Worm (Caenorhabditis elegans) whole organism, L1 larva: Measurements from ENCODE around the gene F01F1.3.

Experiments used
- C34B4.2 ChIP-seq: sonication (generic microtip); optimal IDR thresholded peaks from 2 replicates; lab custom pipeline; 2017; ENCODE audit warnings: mild to moderate bottlenecking, missing genetic modification characterization, missing compliant biosample characterization
- Y116A8C.19 ChIP-seq: sonication (generic microtip); optimal IDR thresholded peaks from 2 replicates; lab custom pipeline; 2016; ENCODE audit warnings: missing compliant biosample characterization, missing genetic modification characterization, borderline replicate concordance
- ceh-82 ChIP-seq, 3 experiments: fragments of 150-350 bp in 1 of 3; sonication (generic microtip) in 2 of 3; optimal IDR thresholded peaks; 2 replicates each; lab custom pipeline; 2014 to 2017; ENCODE audit warnings: missing biosample characterization in 3 of 3, missing genetic modification characterization in 3 of 3
- ces-1 ChIP-seq: fragments of 150-350 bp; optimal IDR thresholded peaks from 2 replicates; lab custom pipeline; 2014; ENCODE audit warnings: missing biosample characterization, missing genetic modification reagents, missing genetic modification characterization
- dpl-1 ChIP-seq, 3 experiments: fragments of 150-350 bp in 2 of 3; sonication (generic microtip) in 1 of 3; optimal IDR thresholded peaks; 2 replicates each; lab custom pipeline; 2014 to 2017; ENCODE audit warnings: missing biosample characterization in 3 of 3, missing genetic modification characterization in 3 of 3, missing genetic modification reagents in 3 of 3
- dsc-1 ChIP-seq: sonication (generic microtip); optimal IDR thresholded peaks from 2 replicates; lab custom pipeline; 2016; ENCODE audit warnings: mild to moderate bottlenecking, missing genetic modification characterization, missing compliant biosample characterization
- efl-1 ChIP-seq, 4 experiments: fragments of 150-350 bp; optimal IDR thresholded peaks in 3 of 4; peaks in 1 of 4; 1 replicate in 1 of 4; 2 replicates in 3 of 4; lab custom pipeline; 2014; ENCODE audit warnings: missing biosample characterization in 2 of 4, missing genetic modification characterization in 2 of 4, missing genetic modification reagents in 2 of 4
- elt-2 ChIP-seq: sonication (generic microtip); optimal IDR thresholded peaks from 2 replicates; lab custom pipeline; 2016; ENCODE audit warnings: missing genetic modification characterization, mild to moderate bottlenecking, inconsistent platforms, missing compliant biosample characterization, missing genetic modification reagents
- elt-3 ChIP-seq, 6 experiments: fragments of 150-350 bp in 1 of 6; sonication (generic microtip); optimal IDR thresholded peaks; 2 replicates each; lab custom pipeline; 2017 to 2018; ENCODE audit warnings: missing biosample characterization in 6 of 6, missing genetic modification characterization in 6 of 6, inconsistent platforms in 1 of 6
- ets-5 ChIP-seq: fragments of 200-800 bp; sonication (Bioruptor generic); IDR thresholded peaks from 2 replicates; pipeline ENCODE4 v1.3.6; 2022; ENCODE audit warnings: missing genetic modification characterization, missing compliant biosample characterization
- fkh-10 ChIP-seq: sonication (generic microtip); optimal IDR thresholded peaks from 2 replicates; lab custom pipeline; 2017; ENCODE audit warnings: missing biosample characterization, missing genetic modification reagents, missing genetic modification characterization
- fkh-8 ChIP-seq: sonication (generic microtip); optimal IDR thresholded peaks from 2 replicates; lab custom pipeline; 2016; ENCODE audit warnings: mild to moderate bottlenecking, missing genetic modification characterization, missing compliant biosample characterization
- fos-1 ChIP-seq: fragments of 150-350 bp; optimal IDR thresholded peaks from 2 replicates; lab custom pipeline; 2014; ENCODE audit warnings: missing biosample characterization, missing genetic modification characterization
- hlh-17 ChIP-seq: fragments of 200-800 bp; sonication (Bioruptor generic); optimal IDR thresholded peaks from 2 replicates; lab custom pipeline; 2018; ENCODE audit warnings: missing genetic modification characterization, mild to moderate bottlenecking, missing compliant biosample characterization, moderate library complexity, borderline replicate concordance
- lin-14 ChIP-seq: fragments of 200-800 bp; sonication (Bioruptor generic); optimal IDR thresholded peaks from 2 replicates; lab custom pipeline; 2018; ENCODE audit warnings: mild to moderate bottlenecking, missing genetic modification characterization, moderate library complexity, missing compliant biosample characterization
- lin-35 ChIP-seq, 2 experiments: fragments of 150-350 bp; optimal IDR thresholded peaks; 2 replicates each; lab custom pipeline; 2014; ENCODE audit warnings: missing biosample characterization in 2 of 2, missing genetic modification characterization in 2 of 2, missing genetic modification reagents in 2 of 2
- lin-39 ChIP-seq: fragments of 150-350 bp; optimal IDR thresholded peaks from 2 replicates; lab custom pipeline; 2014; ENCODE audit warnings: missing biosample characterization, missing genetic modification reagents, missing genetic modification characterization
- lir-3 ChIP-seq: sonication (generic microtip); optimal IDR thresholded peaks from 2 replicates; lab custom pipeline; 2016; ENCODE audit warnings: mild to moderate bottlenecking, missing genetic modification characterization, moderate library complexity, missing compliant biosample characterization; ENCODE audit not compliant: poor library complexity
- lsy-2 ChIP-seq, 2 experiments: fragments of 150-350 bp; optimal IDR thresholded peaks; 2 replicates each; lab custom pipeline; 2014; ENCODE audit warnings: missing biosample characterization in 2 of 2, missing genetic modification characterization in 2 of 2
- nhr-12 ChIP-seq: sonication (generic microtip); optimal IDR thresholded peaks from 2 replicates; lab custom pipeline; 2017; ENCODE audit warnings: missing biosample characterization, missing genetic modification characterization
- nhr-237 ChIP-seq: fragments of 150-350 bp; optimal IDR thresholded peaks from 2 replicates; lab custom pipeline; 2014; ENCODE audit warnings: missing biosample characterization, missing genetic modification characterization
- nhr-71 ChIP-seq: sonication (generic microtip); optimal IDR thresholded peaks from 2 replicates; lab custom pipeline; 2016; ENCODE audit warnings: mild to moderate bottlenecking, missing genetic modification characterization, moderate library complexity, missing compliant biosample characterization
- nhr-76 ChIP-seq: sonication (generic microtip); optimal IDR thresholded peaks from 2 replicates; lab custom pipeline; 2017; ENCODE audit warnings: missing biosample characterization, missing genetic modification characterization
- nhr-77 ChIP-seq: fragments of 150-350 bp; optimal IDR thresholded peaks from 2 replicates; lab custom pipeline; 2014; ENCODE audit warnings: missing biosample characterization, missing genetic modification characterization
- nhr-84 ChIP-seq: sonication (generic microtip); optimal IDR thresholded peaks from 2 replicates; lab custom pipeline; 2017; ENCODE audit warnings: missing biosample characterization, missing genetic modification characterization
- nhr-85 ChIP-seq: sonication (generic microtip); peaks from one replicate; lab custom pipeline; 2016; ENCODE audit warnings: missing genetic modification characterization, inconsistent platforms, missing compliant biosample characterization
- pax-3 ChIP-seq: fragments of 200-800 bp; sonication (Bioruptor generic); optimal IDR thresholded peaks from 2 replicates; lab custom pipeline; 2018; ENCODE audit warnings: mild to moderate bottlenecking, missing genetic modification characterization, moderate library complexity, missing compliant biosample characterization
- skn-1 ChIP-seq: fragments of 150-350 bp; optimal IDR thresholded peaks from 2 replicates; lab custom pipeline; 2014; ENCODE audit warnings: missing biosample characterization, missing genetic modification characterization
- sox-4 ChIP-seq: sonication (generic microtip); optimal IDR thresholded peaks from 2 replicates; lab custom pipeline; 2016; ENCODE audit warnings: missing genetic modification characterization, missing compliant biosample characterization
- sptf-1 ChIP-seq: fragments of 150-350 bp; optimal IDR thresholded peaks from 2 replicates; lab custom pipeline; 2014; ENCODE audit warnings: missing biosample characterization, missing genetic modification characterization
- sup-37 ChIP-seq: fragments of 200-800 bp; sonication (Bioruptor generic); optimal IDR thresholded peaks from 2 replicates; lab custom pipeline; 2018; ENCODE audit warnings: mild to moderate bottlenecking, missing genetic modification characterization, missing compliant biosample characterization
- swsn-7 ChIP-seq: sonication (generic microtip); optimal IDR thresholded peaks from 2 replicates; lab custom pipeline; 2016; ENCODE audit warnings: missing genetic modification characterization, missing compliant biosample characterization
- unc-62 ChIP-seq: fragments of 150-350 bp; optimal IDR thresholded peaks from 2 replicates; lab custom pipeline; 2014; ENCODE audit warnings: missing biosample characterization, missing genetic modification reagents, missing genetic modification characterization
- unc-98 ChIP-seq: fragments of 200-800 bp; sonication (Bioruptor generic); IDR thresholded peaks from 2 replicates; pipeline ENCODE4 v1.3.6; 2022; ENCODE audit warnings: missing genetic modification characterization, missing compliant biosample characterization
- vab-15 ChIP-seq: sonication (generic microtip); optimal IDR thresholded peaks from 2 replicates; lab custom pipeline; 2017; ENCODE audit warnings: missing genotype, mild to moderate bottlenecking, missing genetic modification characterization, missing compliant biosample characterization
- ztf-11 ChIP-seq, 2 experiments: sonication (generic microtip); optimal IDR thresholded peaks; 2 replicates each; lab custom pipeline; 2016 to 2017; ENCODE audit warnings: missing genetic modification characterization in 2 of 2, missing biosample characterization in 1 of 2, missing compliant biosample characterization in 1 of 2
- ztf-4 ChIP-seq: fragments of 150-350 bp; optimal IDR thresholded peaks from 2 replicates; lab custom pipeline; 2014; ENCODE audit warnings: missing biosample characterization, missing genetic modification characterization

F01F1.3 gene

ce11 chrIII:5874263-5874662 lies 2.5 kb downstream of the F01F1.3 start (continued):
- TF ChIP-seq ztf-11 (tag; optimal IDR thresholded peaks at IDR 0.05; lab: Kevin White, UChicago) (no peak), fos-1 (tag; lab: Kevin White, UChicago) (no peak), nhr-84 (tag; lab: Kevin White, UChicago) (no peak), lsy-2 (tag; optimal IDR thresholded peaks at IDR 0.05; lab: Kevin White, UChicago) (peak in 1 of 2 experiments; percentile 24), dpl-1 (GFP tag; optimal IDR thresholded peaks at IDR 0.05; lab: Kevin White, UChicago) (peak in 1 of 3 experiments; percentile 31), C34B4.2 (tag; lab: Kevin White, UChicago) (no peak), lin-39 (no peak), ztf-4 (tag; lab: Kevin White, UChicago) (peak; percentile 54), nhr-85 (tag; lab: Kevin White, UChicago) (peak; percentile 86), unc-98 (GFP tag; lab: Robert Waterston, UW) (no peak), nhr-76 (tag; lab: Kevin White, UChicago) (no peak), ets-5 (GFP tag; lab: Robert Waterston, UW) (no peak), swsn-7 (tag; lab: Kevin White, UChicago) (peak; percentile 11), nhr-12 (tag; lab: Kevin White, UChicago) (no peak), sox-4 (tag; lab: Kevin White, UChicago) (no peak), unc-62 (GFP tag; lab: Kevin White, UChicago) (no peak), ces-1 (GFP tag; lab: Kevin White, UChicago) (no peak), hlh-17 (GFP tag; lab: Kevin White, UChicago) (no peak), vab-15 (tag; lab: Kevin White, UChicago) (no peak)

- TF ChIP-seq ceh-82 (tag; optimal IDR thresholded peaks at IDR 0.05; lab: Kevin White, UChicago) (no peak), elt-3 (tag; optimal IDR thresholded peaks at IDR 0.05; lab: Kevin White, UChicago) (no peak), ztf-4 (tag; lab: Kevin White, UChicago) (no peak), efl-1 (optimal IDR thresholded peaks at IDR 0.05; lab: Kevin White, UChicago) (no peak), efl-1 (GFP tag; optimal IDR thresholded peaks at IDR 0.05 in 1 of 2; lab: Kevin White, UChicago) (peak in 1 of 2 experiments; percentile 77), skn-1 (tag; lab: Kevin White, UChicago) (no peak), nhr-77 (tag; lab: Kevin White, UChicago) (no peak), dsc-1 (tag; lab: Kevin White, UChicago) (peak; percentile 19), fkh-10 (GFP tag; lab: Kevin White, UChicago) (no peak), hlh-17 (GFP tag; lab: Kevin White, UChicago) (no peak), Y116A8C.19 (tag; lab: Kevin White, UChicago) (no peak), lsy-2 (tag; optimal IDR thresholded peaks at IDR 0.05; lab: Kevin White, UChicago) (no peak)
These were observed 3.1 kb downstream of the F01F1.3 start for ce11 chrIII:5874664-5875417.

- no peak for TF ChIP-seq lir-3 (tag; lab: Kevin White, UChicago)
- no peak for TF ChIP-seq sup-37 (GFP tag; lab: Kevin White, UChicago)
- TF ChIP-seq nhr-85 (tag; lab: Kevin White, UChicago) = peak; percentile 36
These were observed 3.6 kb downstream of the F01F1.3 start for ce11 chrIII:5875418-5875702.

- no peak for TF ChIP-seq ceh-82 (tag; optimal IDR thresholded peaks at IDR 0.05; lab: Kevin White, UChicago)
- peak; percentile 42 for TF ChIP-seq elt-2 (tag; lab: Kevin White, UChicago)
- no peak for TF ChIP-seq nhr-85 (tag; lab: Kevin White, UChicago)
- TF ChIP-seq skn-1 (tag; lab: Kevin White, UChicago) = no peak
- TF ChIP-seq lin-14 = no peak
- TF ChIP-seq ztf-11 (tag; optimal IDR thresholded peaks at IDR 0.05; lab: Kevin White, UChicago) = no peak
- no peak for TF ChIP-seq nhr-71 (tag; lab: Kevin White, UChicago)
- no peak for TF ChIP-seq lin-35 (GFP tag; optimal IDR thresholded peaks at IDR 0.05; lab: Kevin White, UChicago)
- TF ChIP-seq nhr-237 (tag; lab: Kevin White, UChicago) = no peak
- TF ChIP-seq pax-3 (tag; lab: Kevin White, UChicago) = no peak
- TF ChIP-seq efl-1 (optimal IDR thresholded peaks at IDR 0.05; lab: Kevin White, UChicago) = no peak
- peak in 1 of 2 experiments; percentile 32 for TF ChIP-seq efl-1 (GFP tag; optimal IDR thresholded peaks at IDR 0.05 in 1 of 2; lab: Kevin White, UChicago)
- no peak for TF ChIP-seq sptf-1
- no peak for TF ChIP-seq fkh-8 (tag; lab: Kevin White, UChicago)
These were observed 4.0 kb downstream of the F01F1.3 start for ce11 chrIII:5875705-5876104.
